Fruit fly (Drosophila melanogaster) whole organism, embryonic: Measurements from ENCODE around the gene spn-B.

Experiments
- Antp ChIP-seq: fragments of 200-800 bp; sonication (Bioruptor generic); optimal IDR thresholded peaks from 3 replicates; lab custom pipeline; 2016; ENCODE audit warnings: missing biosample characterization, missing genetic modification characterization
- Asciz ChIP-seq: fragments of 200-800 bp; sonication (Bioruptor generic); optimal IDR thresholded peaks from 2 replicates; lab custom pipeline; 2017; ENCODE audit warnings: missing biosample characterization, mild to moderate bottlenecking, missing genetic modification characterization, missing genetic modification reagents
- Bdp1 ChIP-seq: fragments of 200-800 bp; sonication (Bioruptor generic); optimal IDR thresholded peaks from 3 replicates; lab custom pipeline; 2016; ENCODE audit warnings: missing biosample characterization, missing genetic modification characterization
- BtbVII ChIP-seq: fragments of 200-800 bp; sonication (Bioruptor generic); optimal IDR thresholded peaks from 3 replicates; lab custom pipeline; 2017; ENCODE audit warnings: missing biosample characterization, mild to moderate bottlenecking, missing genetic modification characterization
- CG10366 ChIP-seq: fragments of 200-800 bp; sonication (Bioruptor generic); IDR thresholded peaks from 2 replicates; pipeline ENCODE4 v1.3.6; 2022; ENCODE audit warnings: missing biosample characterization, missing genetic modification characterization
- CG12155 ChIP-seq: fragments of 200-800 bp; sonication (Bioruptor generic); optimal IDR thresholded peaks from 3 replicates; lab custom pipeline; 2016; ENCODE audit warnings: missing biosample characterization, missing genetic modification characterization
- CG12299 ChIP-seq: fragments of 200-800 bp; sonication (Bioruptor generic); optimal IDR thresholded peaks from 2 replicates; lab custom pipeline; 2018; ENCODE audit warnings: missing biosample characterization, mild to moderate bottlenecking, missing genetic modification characterization
- CG12659 ChIP-seq: fragments of 200-800 bp; sonication (Bioruptor generic); optimal IDR thresholded peaks from 3 replicates; lab custom pipeline; 2017; ENCODE audit warnings: mild to moderate bottlenecking, missing biosample characterization, missing genetic modification reagents, missing genetic modification characterization
- CG15479 ChIP-seq: fragments of 200-800 bp; sonication (Bioruptor generic); optimal IDR thresholded peaks from 3 replicates; lab custom pipeline; 2019; ENCODE audit warnings: missing biosample characterization, mild to moderate bottlenecking, missing genetic modification characterization, moderate library complexity
- CG15514 ChIP-seq: fragments of 200-800 bp; sonication (Bioruptor generic); optimal IDR thresholded peaks from 3 replicates; lab custom pipeline; 2017; ENCODE audit warnings: missing biosample characterization, missing genetic modification characterization, mild to moderate bottlenecking, moderate library complexity, missing genetic modification reagents
- CG17328 ChIP-seq: fragments of 200-800 bp; sonication (Bioruptor generic); IDR thresholded peaks from 2 replicates; pipeline ENCODE4 v1.3.6; 2022; ENCODE audit warnings: missing biosample characterization, missing genetic modification characterization
- CG1832 ChIP-seq: fragments of 200-800 bp; sonication (Bioruptor generic); optimal IDR thresholded peaks from 2 replicates; lab custom pipeline; 2017; ENCODE audit warnings: missing biosample characterization, mild to moderate bottlenecking, missing genetic modification characterization, inconsistent platforms
- CG2889 ChIP-seq: fragments of 200-800 bp; sonication (Bioruptor generic); IDR thresholded peaks from 3 replicates; pipeline ENCODE4 v1.3.6; 2022; ENCODE audit warnings: missing biosample characterization, missing genetic modification characterization
- CG3163 ChIP-seq: fragments of 200-800 bp; sonication (Bioruptor generic); optimal IDR thresholded peaks from 3 replicates; lab custom pipeline; 2016; ENCODE audit warnings: missing biosample characterization, missing genetic modification characterization
- CG33557 ChIP-seq: fragments of 200-800 bp; sonication (Bioruptor generic); optimal IDR thresholded peaks from 2 replicates; lab custom pipeline; 2019; ENCODE audit warnings: missing biosample characterization, mild to moderate bottlenecking, missing genetic modification characterization, moderate library complexity
- CG3407 ChIP-seq: fragments of 200-800 bp; sonication (Bioruptor generic); optimal IDR thresholded peaks from 2 replicates; lab custom pipeline; 2018; ENCODE audit warnings: missing biosample characterization, mild to moderate bottlenecking, missing genetic modification characterization
- CG4404 ChIP-seq: fragments of 200-800 bp; sonication (Bioruptor generic); IDR thresholded peaks from 2 replicates; pipeline ENCODE4 v1.3.6; 2022; ENCODE audit warnings: missing biosample characterization, missing genetic modification characterization
- CG6689 ChIP-seq: fragments of 200-800 bp; sonication (Bioruptor generic); IDR thresholded peaks from 2 replicates; pipeline ENCODE4 v1.3.6; 2022; ENCODE audit warnings: missing biosample characterization, missing genetic modification characterization
- Dll ChIP-seq: fragments of 200-800 bp; sonication (Bioruptor generic); IDR thresholded peaks from 4 replicates; pipeline ENCODE4 v1.3.6; 2022; ENCODE audit warnings: missing biosample characterization, missing genetic modification characterization; ENCODE audit not compliant: partially characterized antibody
- Drgx ChIP-seq: fragments of 200-800 bp; sonication (Bioruptor generic); IDR thresholded peaks from 2 replicates; pipeline ENCODE4 v1.3.6; 2022; ENCODE audit warnings: missing biosample characterization, missing genetic modification characterization
- Ets65A ChIP-seq: fragments of 200-800 bp; sonication (Bioruptor generic); peaks from one replicate; lab custom pipeline; 2016; ENCODE audit warnings: missing biosample characterization, missing genetic modification characterization
- Fer1 ChIP-seq: fragments of 200-800 bp; sonication (Bioruptor generic); optimal IDR thresholded peaks from 2 replicates; lab custom pipeline; 2017; ENCODE audit warnings: missing biosample characterization, mild to moderate bottlenecking, missing genetic modification characterization
- H2.0 ChIP-seq: fragments of 200-800 bp; sonication (Bioruptor generic); IDR thresholded peaks from 2 replicates; pipeline ENCODE4 v1.3.6; 2022; ENCODE audit warnings: missing biosample characterization, missing genetic modification characterization
- HLHmδ ChIP-seq: fragments of 200-800 bp; sonication (Bioruptor generic); optimal IDR thresholded peaks from 2 replicates; lab custom pipeline; 2018; ENCODE audit warnings: missing biosample characterization, mild to moderate bottlenecking, missing genetic modification characterization, moderate library complexity
- Lpt ChIP-seq: fragments of >200 bp; optimal IDR thresholded peaks from 2 replicates; lab custom pipeline; 2018; ENCODE audit warnings: missing biosample characterization, missing genetic modification characterization
- MESR4 ChIP-seq: fragments of 200-800 bp; sonication (Bioruptor generic); optimal IDR thresholded peaks from 2 replicates; lab custom pipeline; 2018; ENCODE audit warnings: missing biosample characterization, mild to moderate bottlenecking, missing genetic modification characterization, moderate library complexity
- MTF-1 ChIP-seq: fragments of 200-800 bp; sonication (Bioruptor generic); optimal IDR thresholded peaks from 2 replicates; lab custom pipeline; 2018; ENCODE audit warnings: missing biosample characterization, mild to moderate bottlenecking, missing genetic modification characterization, borderline replicate concordance
- Med ChIP-seq: fragments of 200-800 bp; sonication (Bioruptor generic); peaks from one replicate; lab custom pipeline; 2016; ENCODE audit warnings: missing biosample characterization, missing genetic modification characterization, mild to moderate bottlenecking, inconsistent platforms, moderate library complexity
- Mes4 ChIP-seq: fragments of 200-800 bp; sonication (Bioruptor generic); optimal IDR thresholded peaks from 2 replicates; lab custom pipeline; 2016; ENCODE audit warnings: missing biosample characterization, missing genetic modification characterization
- Opbp ChIP-seq: fragments of 200-800 bp; sonication (Bioruptor generic); IDR thresholded peaks from 3 replicates; pipeline ENCODE4 v1.3.6; 2022; ENCODE audit warnings: missing biosample characterization, missing genetic modification characterization; ENCODE audit not compliant: partially characterized antibody
- Ravus ChIP-seq: fragments of 200-800 bp; sonication (Bioruptor generic); IDR thresholded peaks from 2 replicates; pipeline ENCODE4 v1.3.6; 2022; ENCODE audit warnings: missing biosample characterization, missing genetic modification characterization
- Sry-β ChIP-seq: fragments of 200-800 bp; sonication (Bioruptor generic); optimal IDR thresholded peaks from 2 replicates; lab custom pipeline; 2018; ENCODE audit warnings: missing biosample characterization, mild to moderate bottlenecking, missing genetic modification characterization, moderate library complexity
- Xrp1 ChIP-seq: fragments of 200-800 bp; sonication (Bioruptor generic); IDR thresholded peaks from 2 replicates; pipeline ENCODE4 v1.3.6; 2022; ENCODE audit warnings: missing biosample characterization, missing genetic modification characterization
- abd-A ChIP-seq: fragments of 200-800 bp; sonication (Bioruptor generic); optimal IDR thresholded peaks from 3 replicates; lab custom pipeline; 2019; ENCODE audit warnings: missing biosample characterization, mild to moderate bottlenecking, missing genetic modification characterization, moderate library complexity
- ara ChIP-seq: fragments of 200-800 bp; sonication (Bioruptor generic); IDR thresholded peaks from 2 replicates; pipeline ENCODE4 v1.3.6; 2022; ENCODE audit warnings: missing biosample characterization, missing genetic modification characterization
- bbx ChIP-seq: fragments of 200-800 bp; sonication (Bioruptor generic); IDR thresholded peaks from 2 replicates; pipeline ENCODE4 v1.3.6; 2022; ENCODE audit warnings: missing biosample characterization, missing genetic modification characterization; ENCODE audit not compliant: partially characterized antibody
- dm ChIP-seq: fragments of 200-800 bp; sonication (Bioruptor generic); optimal IDR thresholded peaks from 3 replicates; lab custom pipeline; 2016; ENCODE audit warnings: missing biosample characterization, missing genetic modification characterization
- ems ChIP-seq: fragments of 200-800 bp; sonication (Bioruptor generic); optimal IDR thresholded peaks from 3 replicates; lab custom pipeline; 2016; ENCODE audit warnings: missing biosample characterization, missing genetic modification characterization
- fru ChIP-seq: fragments of >200 bp; optimal IDR thresholded peaks from 2 replicates; lab custom pipeline; 2017
- gem ChIP-seq: fragments of 200-800 bp; sonication (Bioruptor generic); optimal IDR thresholded peaks from 2 replicates; lab custom pipeline; 2019; ENCODE audit warnings: missing biosample characterization, mild to moderate bottlenecking, missing genetic modification characterization, moderate library complexity
- gro ChIP-seq: fragments of 200-800 bp; sonication (Bioruptor generic); optimal IDR thresholded peaks from 2 replicates; lab custom pipeline; 2016; ENCODE audit warnings: missing biosample characterization, missing genetic modification characterization
- hth ChIP-seq: fragments of >200 bp; optimal IDR thresholded peaks from 2 replicates; lab custom pipeline; 2017; ENCODE audit warnings: inconsistent platforms
- kah ChIP-seq: fragments of 200-800 bp; sonication (Bioruptor generic); optimal IDR thresholded peaks from 2 replicates; lab custom pipeline; 2018; ENCODE audit warnings: missing biosample characterization, mild to moderate bottlenecking, missing genetic modification characterization
- org-1 ChIP-seq: fragments of 200-800 bp; sonication (Bioruptor generic); optimal IDR thresholded peaks from 2 replicates; lab custom pipeline; 2017; ENCODE audit warnings: missing biosample characterization, missing genetic modification characterization
- pros ChIP-seq: fragments of 200-800 bp; sonication (Bioruptor generic); optimal IDR thresholded peaks from 3 replicates; lab custom pipeline; 2019; ENCODE audit warnings: missing biosample characterization, mild to moderate bottlenecking, missing genetic modification characterization, moderate library complexity
- salm ChIP-seq: fragments of 200-800 bp; sonication (Bioruptor generic); optimal IDR thresholded peaks from 2 replicates; lab custom pipeline; 2018; ENCODE audit warnings: missing biosample characterization, mild to moderate bottlenecking, missing genetic modification characterization
- sd ChIP-seq: fragments of 200-800 bp; sonication (Bioruptor generic); optimal IDR thresholded peaks from 3 replicates; lab custom pipeline; 2018; ENCODE audit warnings: missing biosample characterization, mild to moderate bottlenecking, missing genetic modification characterization, moderate library complexity
- sob ChIP-seq: fragments of 200-800 bp; sonication (Bioruptor generic); IDR thresholded peaks from 2 replicates; pipeline ENCODE4 v1.3.6; 2022; ENCODE audit warnings: missing biosample characterization, missing genetic modification characterization
- trh ChIP-seq: fragments of 200-800 bp; sonication (Bioruptor generic); optimal IDR thresholded peaks from 2 replicates; lab custom pipeline; 2016; ENCODE audit warnings: missing biosample characterization, missing genetic modification characterization
- unpg ChIP-seq: fragments of 200-800 bp; sonication (Bioruptor generic); optimal IDR thresholded peaks from 3 replicates; lab custom pipeline; 2018; ENCODE audit warnings: missing biosample characterization, mild to moderate bottlenecking, missing genetic modification characterization, moderate library complexity

Gene spn-B

dm6 chr3R:14278523-14279303 is 49.1 kb upstream of the spn-B start:
- TF ChIP-seq ems (GFP tag; lab: Kevin White, UChicago): peak; percentile 15
- 0 out of 2 replicates have a peak, but pooled peaks have one; percentile 43 for TF ChIP-seq sob
- no peak for TF ChIP-seq MTF-1
- TF ChIP-seq salm (tag; lab: Kevin White, UChicago): no peak
- no peak for TF ChIP-seq dm
- peak; percentile 74 for TF ChIP-seq Med (GFP tag; lab: Kevin White, UChicago)
- TF ChIP-seq Opbp (GFP tag; lab: Robert Waterston, UW): no peak
- no peak for TF ChIP-seq BtbVII (GFP tag; lab: Kevin White, UChicago)
- TF ChIP-seq unpg (GFP tag; lab: Kevin White, UChicago): peak; percentile 27
- TF ChIP-seq gem (tag; lab: Kevin White, UChicago): peak; percentile 38
- no peak for TF ChIP-seq CG12299 (tag; lab: Kevin White, UChicago)
- peak; percentile 96 for TF ChIP-seq Sry-β
- TF ChIP-seq bbx (GFP tag; lab: Robert Waterston, UW): no peak
- TF ChIP-seq CG12659: no peak
- peak; percentile 86 for TF ChIP-seq CG1832
- TF ChIP-seq CG6689 (GFP tag; lab: Robert Waterston, UW): peak; percentile 25
- TF ChIP-seq Ets65A (GFP tag; lab: Kevin White, UChicago): peak; percentile 46
- TF ChIP-seq gro (GFP tag; lab: Kevin White, UChicago): peak; percentile 13
- peak; percentile 19 for TF ChIP-seq CG15514 (GFP tag; lab: Kevin White, UChicago)
- peak; percentile 23 for TF ChIP-seq CG15479
- no peak for TF ChIP-seq CG17328
- TF ChIP-seq Fer1 (GFP tag; lab: Kevin White, UChicago): no peak
- peak; percentile 1 for TF ChIP-seq kah (GFP tag; lab: Kevin White, UChicago)
- TF ChIP-seq trh: no peak
- 0 out of 4 replicates have a peak, but pooled peaks have one; percentile 39 for TF ChIP-seq Dll (GFP tag; lab: Robert Waterston, UW)
- no peak for TF ChIP-seq CG12155 (GFP tag; lab: Kevin White, UChicago)
- no peak for TF ChIP-seq Ravus (GFP tag; lab: Robert Waterston, UW)
- TF ChIP-seq HLHmδ (GFP tag; lab: Kevin White, UChicago): peak; percentile 8
- TF ChIP-seq Asciz (GFP tag; lab: Kevin White, UChicago): no peak
- TF ChIP-seq sd (tag; lab: Kevin White, UChicago): peak; percentile 35
- TF ChIP-seq Xrp1 (GFP tag; lab: Robert Waterston, UW): peak; percentile 38
- TF ChIP-seq ara (GFP tag; lab: Robert Waterston, UW): no peak
- TF ChIP-seq CG4404: 0 out of 2 replicates have a peak, but pooled peaks have one; percentile 10
- TF ChIP-seq CG3163: peak; percentile 3
- no peak for TF ChIP-seq CG33557 (GFP tag; lab: Kevin White, UChicago)
- no peak for TF ChIP-seq fru
- TF ChIP-seq Bdp1: no peak
- TF ChIP-seq MESR4 (GFP tag; lab: Kevin White, UChicago): no peak
- no peak for TF ChIP-seq Antp (GFP tag; lab: Kevin White, UChicago)
- TF ChIP-seq pros (GFP tag; lab: Kevin White, UChicago): peak; percentile 100
- peak; percentile 7 for TF ChIP-seq Lpt (GFP tag; lab: Kevin White, UChicago)
- no peak for TF ChIP-seq CG3407
- no peak for TF ChIP-seq CG2889 (GFP tag; lab: Robert Waterston, UW)
- peak; percentile 89 for TF ChIP-seq abd-A
- TF ChIP-seq Mes4 (GFP tag; lab: Kevin White, UChicago): no peak
- no peak; the same call in 1 of the 2 replicates for TF ChIP-seq CG10366
- no peak for TF ChIP-seq org-1
- TF ChIP-seq hth: no peak
- TF ChIP-seq H2.0 (GFP tag; lab: Robert Waterston, UW): no peak
- 0 out of 2 replicates have a peak, but pooled peaks have one; percentile 56 for TF ChIP-seq Drgx (GFP tag; lab: Robert Waterston, UW)
